Worm (Caenorhabditis elegans) whole organism, L4 larva: Measurements from ENCODE around the gene C34C6.10.

Experiments used
- D1046.2 ChIP-seq: fragments of 200-800 bp; sonication (Bioruptor generic); IDR thresholded peaks from 2 replicates; pipeline ENCODE4 v1.3.6; 2022; ENCODE audit warnings: missing genetic modification characterization, missing compliant biosample characterization
- F10B5.3 ChIP-seq: sonication (generic microtip); optimal IDR thresholded peaks from 2 replicates; lab custom pipeline; 2016; ENCODE audit warnings: mild to moderate bottlenecking, missing genetic modification characterization, missing compliant biosample characterization
- F26F4.8 ChIP-seq: fragments of 200-800 bp; sonication (Bioruptor generic); conservative IDR thresholded peaks from 2 replicates; pipeline ENCODE4 v1.3.6; 2022; ENCODE audit warnings: missing genetic modification characterization, missing compliant biosample characterization
- F44E2.7 ChIP-seq: fragments of 200-800 bp; sonication (Bioruptor generic); IDR thresholded peaks from 2 replicates; pipeline ENCODE4 v2.1.2; 2022; ENCODE audit warnings: missing genetic modification characterization, missing compliant biosample characterization
- F49E8.2 ChIP-seq: sonication (generic microtip); optimal IDR thresholded peaks from 2 replicates; lab custom pipeline; 2016; ENCODE audit warnings: missing compliant biosample characterization, mild to moderate bottlenecking, missing genetic modification characterization, borderline replicate concordance
- R02D3.7 ChIP-seq: fragments of 150-350 bp; sonication (generic microtip); optimal IDR thresholded peaks from 3 replicates; lab custom pipeline; 2014; ENCODE audit warnings: missing biosample characterization, missing genetic modification characterization
- T20F7.1 ChIP-seq: fragments of 200-800 bp; sonication (Bioruptor generic); optimal IDR thresholded peaks from 2 replicates; lab custom pipeline; 2018; ENCODE audit warnings: mild to moderate bottlenecking, missing genetic modification characterization, missing compliant biosample characterization
- T26A8.4 ChIP-seq: fragments of 200-800 bp; sonication (Bioruptor generic); IDR thresholded peaks from 2 replicates; pipeline ENCODE4 v1.3.6; 2022; ENCODE audit warnings: missing genetic modification characterization, missing compliant biosample characterization
- Y105C5A.15 ChIP-seq: fragments of 200-800 bp; sonication (Bioruptor generic); IDR thresholded peaks from 2 replicates; pipeline ENCODE4 v1.3.6; 2022; ENCODE audit warnings: missing genetic modification characterization, missing compliant biosample characterization
- Y5F2A.4 ChIP-seq: fragments of 200-800 bp; sonication (Bioruptor generic); optimal IDR thresholded peaks from 2 replicates; lab custom pipeline; 2018; ENCODE audit warnings: mild to moderate bottlenecking, missing genetic modification characterization, missing compliant biosample characterization
- ZK546.5 ChIP-seq, 2 experiments: sonication (generic microtip); optimal IDR thresholded peaks; 2 replicates each; lab custom pipeline; 2017; ENCODE audit warnings: missing biosample characterization in 2 of 2, missing genetic modification characterization in 2 of 2
- aly-2 ChIP-seq: sonication (generic microtip); optimal IDR thresholded peaks from 2 replicates; lab custom pipeline; 2018; ENCODE audit warnings: missing biosample characterization, missing genetic modification characterization
- ama-1 ChIP-seq: fragments of 150-350 bp; optimal IDR thresholded peaks from 2 replicates; lab custom pipeline; 2014; ENCODE audit warnings: inconsistent platforms, mixed read lengths
- ceh-62 ChIP-seq: sonication (generic microtip); optimal IDR thresholded peaks from 2 replicates; lab custom pipeline; 2017; ENCODE audit warnings: missing biosample characterization, missing genetic modification characterization
- ceh-82 ChIP-seq: sonication (generic microtip); optimal IDR thresholded peaks from 2 replicates; lab custom pipeline; 2017; ENCODE audit warnings: missing biosample characterization, missing genetic modification characterization
- ctbp-1 ChIP-seq: fragments of 200-800 bp; sonication (Bioruptor generic); IDR thresholded peaks from 2 replicates; pipeline ENCODE4 v1.3.6; 2022; ENCODE audit warnings: missing genetic modification reagents, missing genetic modification characterization, missing compliant biosample characterization
- daf-12 ChIP-seq: fragments of 150-350 bp; optimal IDR thresholded peaks from 2 replicates; lab custom pipeline; 2014; ENCODE audit warnings: missing biosample characterization, missing genetic modification reagents, missing genetic modification characterization
- daf-19 ChIP-seq: fragments of 200-800 bp; sonication (Bioruptor generic); conservative IDR thresholded peaks from 2 replicates; pipeline ENCODE4 v1.3.6; 2022; ENCODE audit warnings: missing genetic modification characterization, missing compliant biosample characterization
- dmd-6 ChIP-seq: fragments of 200-800 bp; sonication (Bioruptor generic); IDR thresholded peaks from 2 replicates; pipeline ENCODE4 v1.3.6; 2022; ENCODE audit warnings: missing genetic modification reagents, missing genetic modification characterization, missing compliant biosample characterization
- dmd-8 ChIP-seq: fragments of 200-800 bp; sonication (Bioruptor generic); IDR thresholded peaks from 2 replicates; pipeline ENCODE4 v1.3.6; 2022; ENCODE audit warnings: missing genetic modification characterization, missing compliant biosample characterization
- fkh-10 ChIP-seq: fragments of 150-350 bp; optimal IDR thresholded peaks from 2 replicates; lab custom pipeline; 2014; ENCODE audit warnings: missing biosample characterization, missing genetic modification reagents, missing genetic modification characterization
- fos-1 ChIP-seq: fragments of 150-350 bp; optimal IDR thresholded peaks from 2 replicates; lab custom pipeline; 2014; ENCODE audit warnings: missing biosample characterization, missing genetic modification characterization
- gei-8 ChIP-seq: fragments of 200-800 bp; sonication (Bioruptor generic); optimal IDR thresholded peaks from 2 replicates; lab custom pipeline; 2018; ENCODE audit warnings: mild to moderate bottlenecking, missing genetic modification characterization, missing compliant biosample characterization
- hif-1 ChIP-seq, 2 experiments: sonication (generic microtip); optimal IDR thresholded peaks; 2 replicates each; lab custom pipeline; 2016 to 2017; ENCODE audit warnings: missing compliant biosample characterization in 2 of 2, missing genetic modification characterization in 2 of 2, missing genetic modification reagents in 2 of 2, missing genotype in 2 of 2, mild to moderate bottlenecking in 1 of 2
- hlh-30 ChIP-seq: sonication (generic microtip); optimal IDR thresholded peaks from 2 replicates; lab custom pipeline; 2017; ENCODE audit warnings: antibody characterized with exemption, mild to moderate bottlenecking, missing genetic modification characterization, missing compliant biosample characterization; ENCODE audit not compliant: insufficient read depth
- hmg-1.1 ChIP-seq: fragments of 200-800 bp; sonication (Bioruptor generic); IDR thresholded peaks from 2 replicates; pipeline ENCODE4 v1.3.6; 2022; ENCODE audit warnings: missing genetic modification reagents, missing genetic modification characterization, missing compliant biosample characterization
- lin-15B ChIP-seq: fragments of 150-350 bp; sonication (generic microtip); optimal IDR thresholded peaks from 3 replicates; lab custom pipeline; 2014; ENCODE audit warnings: missing biosample characterization, missing genetic modification characterization
- lin-39 ChIP-seq: fragments of 150-350 bp; optimal IDR thresholded peaks from 2 replicates; lab custom pipeline; 2014; ENCODE audit warnings: missing biosample characterization, missing genetic modification reagents, missing genetic modification characterization
- madf-5 ChIP-seq, 2 experiments: fragments of 200-800 bp; sonication (Bioruptor generic); IDR thresholded peaks; 2 replicates each; pipeline ENCODE4 v1.3.6; 2022; ENCODE audit warnings: missing compliant biosample characterization in 2 of 2, missing genetic modification characterization in 2 of 2
- madf-9 ChIP-seq: fragments of 200-800 bp; sonication (Bioruptor generic); conservative IDR thresholded peaks from 2 replicates; pipeline ENCODE4 v1.3.6; 2022; ENCODE audit warnings: missing genetic modification reagents, missing genetic modification characterization, missing compliant biosample characterization
- mdl-1 ChIP-seq, 2 experiments: fragments of 150-350 bp in 1 of 2; sonication (generic microtip) in 1 of 2; optimal IDR thresholded peaks; 2 replicates each; lab custom pipeline; 2014 to 2017; ENCODE audit warnings: missing biosample characterization in 2 of 2, missing genetic modification characterization in 2 of 2
- mdt-29 ChIP-seq: fragments of 200-800 bp; sonication (Bioruptor generic); IDR thresholded peaks from 2 replicates; pipeline ENCODE4 v1.3.6; 2022; ENCODE audit warnings: missing genetic modification reagents, missing genetic modification characterization, missing compliant biosample characterization
- mxl-2 ChIP-seq: fragments of 200-800 bp; sonication (Bioruptor generic); conservative IDR thresholded peaks from 2 replicates; pipeline ENCODE4 v1.3.6; 2022; ENCODE audit warnings: missing genetic modification reagents, missing genetic modification characterization, missing compliant biosample characterization
- nhr-11 ChIP-seq: fragments of 150-350 bp; optimal IDR thresholded peaks from 2 replicates; lab custom pipeline; 2014; ENCODE audit warnings: missing biosample characterization, missing genetic modification characterization
- nhr-28 ChIP-seq: fragments of 150-350 bp; optimal IDR thresholded peaks from 2 replicates; lab custom pipeline; 2014; ENCODE audit warnings: missing biosample characterization, missing genetic modification characterization
- nhr-41 ChIP-seq: fragments of 200-800 bp; sonication (Bioruptor generic); IDR thresholded peaks from 2 replicates; pipeline ENCODE4 v1.3.6; 2022; ENCODE audit warnings: missing genetic modification reagents, missing genetic modification characterization, missing compliant biosample characterization
- nhr-42 ChIP-seq: fragments of 200-800 bp; sonication (Bioruptor generic); IDR thresholded peaks from 2 replicates; pipeline ENCODE4 v1.3.6; 2022; ENCODE audit warnings: missing genetic modification characterization, missing compliant biosample characterization
- nhr-48 ChIP-seq: sonication (generic microtip); optimal IDR thresholded peaks from 2 replicates; lab custom pipeline; 2016; ENCODE audit warnings: mild to moderate bottlenecking, missing genetic modification characterization, missing compliant biosample characterization
- nhr-6 ChIP-seq: fragments of 150-350 bp; optimal IDR thresholded peaks from 2 replicates; lab custom pipeline; 2014; ENCODE audit warnings: missing biosample characterization, missing genetic modification characterization
- nhr-77 ChIP-seq: fragments of 150-350 bp; optimal IDR thresholded peaks from 2 replicates; lab custom pipeline; 2014; ENCODE audit warnings: missing biosample characterization, missing genetic modification characterization
- pha-4 ChIP-seq, 2 experiments: fragments of 150-350 bp in 1 of 2; fragments of 200-800 bp in 1 of 2; sonication (Bioruptor generic) in 1 of 2; IDR thresholded peaks in 1 of 2; optimal IDR thresholded peaks in 1 of 2; 2 replicates each; pipeline versions ENCODE4 v1.3.6 to Lab custom; 2014 to 2022; ENCODE audit warnings: missing genetic modification characterization in 2 of 2, missing genetic modification reagents in 2 of 2, missing biosample characterization in 1 of 2, missing compliant biosample characterization in 1 of 2
- php-3 ChIP-seq: fragments of 200-800 bp; sonication (Bioruptor generic); IDR thresholded peaks from 2 replicates; pipeline ENCODE4 v1.3.6; 2022; ENCODE audit warnings: missing genetic modification reagents, missing genetic modification characterization, missing compliant biosample characterization
- set-16 ChIP-seq: fragments of 200-800 bp; sonication (Bioruptor generic); IDR thresholded peaks from 2 replicates; pipeline ENCODE4 v1.3.6; 2022; ENCODE audit warnings: missing genetic modification reagents, missing genetic modification characterization, missing compliant biosample characterization
- skn-1 ChIP-seq: fragments of 150-350 bp; optimal IDR thresholded peaks from 2 replicates; lab custom pipeline; 2014; ENCODE audit warnings: missing biosample characterization, missing genetic modification characterization
- snpc-4 ChIP-seq: fragments of 150-350 bp; optimal IDR thresholded peaks from 2 replicates; lab custom pipeline; 2014; ENCODE audit warnings: missing biosample characterization, missing genetic modification characterization
- tag-97 ChIP-seq: fragments of 200-800 bp; sonication (Bioruptor generic); IDR thresholded peaks from 2 replicates; pipeline ENCODE4 v1.3.6; 2022; ENCODE audit warnings: missing genetic modification characterization, missing compliant biosample characterization
- unc-39 ChIP-seq: sonication (generic microtip); optimal IDR thresholded peaks from 2 replicates; lab custom pipeline; 2017; ENCODE audit warnings: missing biosample characterization, missing genetic modification characterization
- vab-7 ChIP-seq: fragments of 200-800 bp; sonication (Bioruptor generic); IDR thresholded peaks from 2 replicates; pipeline ENCODE4 v1.3.6; 2022; ENCODE audit warnings: missing genetic modification reagents, missing genetic modification characterization, missing compliant biosample characterization
- zfp-3 ChIP-seq: fragments of 200-800 bp; sonication (Bioruptor generic); conservative IDR thresholded peaks from 2 replicates; pipeline ENCODE4 v1.3.6; 2022; ENCODE audit warnings: missing genetic modification reagents, missing genetic modification characterization, missing compliant biosample characterization
- ztf-7 ChIP-seq: fragments of 150-350 bp; optimal IDR thresholded peaks from 2 replicates; lab custom pipeline; 2014; ENCODE audit warnings: missing biosample characterization, missing genetic modification characterization

Gene C34C6.10

DNA sequence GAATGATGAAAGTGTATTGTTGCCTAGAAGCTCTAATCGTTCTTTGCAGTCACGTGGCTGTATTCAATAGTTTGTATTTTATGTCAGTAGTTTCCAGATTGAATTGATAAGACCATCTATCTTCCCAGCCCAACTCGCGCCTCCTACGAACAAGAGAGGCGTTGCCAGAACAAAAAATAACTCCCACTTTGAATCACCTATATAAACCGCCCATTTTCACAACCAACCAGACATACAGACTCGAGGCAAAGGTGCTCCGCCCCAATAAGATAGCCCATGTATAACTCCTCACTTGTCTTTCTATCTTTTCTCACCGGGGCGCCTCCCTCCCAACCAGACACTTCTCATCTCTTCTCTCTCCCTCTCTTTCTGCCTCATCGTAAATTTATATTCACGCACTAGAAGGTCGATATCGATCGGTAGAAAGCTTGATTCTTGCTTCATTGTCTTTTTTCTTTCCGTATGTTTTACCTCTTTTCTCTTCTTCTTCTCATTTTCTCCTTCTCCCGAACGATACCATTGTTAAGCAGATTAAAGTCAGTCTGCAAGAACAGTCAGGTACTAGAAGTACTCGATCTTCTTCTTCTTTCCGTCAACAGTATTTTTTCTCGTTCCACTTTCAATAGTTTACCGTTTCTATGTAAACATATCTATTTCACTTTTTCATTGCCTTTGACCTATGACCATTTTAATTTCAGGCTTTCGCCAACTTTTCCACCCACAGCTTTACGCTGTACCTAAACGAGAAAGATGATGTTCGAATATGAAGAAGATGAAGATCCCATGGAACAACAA is 47.9 kb upstream of the C34C6.10 start, which contains the start of gene mak-1 (continued):
- TF ChIP-seq nhr-41 (GFP tag; lab: Robert Waterston, UW): no peak
- no peak for TF ChIP-seq F26F4.8 (GFP tag; lab: Robert Waterston, UW)
- TF ChIP-seq nhr-6 (tag; lab: Kevin White, UChicago): peak; percentile 39
- peak; percentile 23 for TF ChIP-seq nhr-11
- TF ChIP-seq ama-1 (lab: Kevin White, UChicago): peak; percentile 94
- no peak for TF ChIP-seq F49E8.2 (tag; lab: Kevin White, UChicago)
- no peak for TF ChIP-seq aly-2 (tag; lab: Kevin White, UChicago)
- TF ChIP-seq hif-1 (tag; optimal IDR thresholded peaks at IDR 0.05; lab: Kevin White, UChicago): peak in 1 of 2 experiments; percentile 45
- peak; percentile 36; the same call in 1 of the 2 replicates for TF ChIP-seq madf-9 (GFP tag; lab: Robert Waterston, UW)
- no peak for TF ChIP-seq T20F7.1 (GFP tag; lab: Kevin White, UChicago)
- no peak for TF ChIP-seq daf-12 (tag; lab: Kevin White, UChicago)
- no peak for TF ChIP-seq madf-5 (GFP tag; IDR thresholded peaks at IDR 0.05; lab: Robert Waterston, UW)
- no peak for TF ChIP-seq nhr-42 (GFP tag; lab: Robert Waterston, UW)
- TF ChIP-seq hlh-30 (tag; lab: Kevin White, UChicago): peak; percentile 48
- no peak for TF ChIP-seq F44E2.7 (GFP tag; lab: Robert Waterston, UW)
- TF ChIP-seq nhr-48: peak; percentile 87
- no peak for TF ChIP-seq php-3 (GFP tag; lab: Robert Waterston, UW)
- no peak for TF ChIP-seq Y5F2A.4 (GFP tag; lab: Kevin White, UChicago)
- no peak for TF ChIP-seq mdt-29 (GFP tag; lab: Robert Waterston, UW)
- 0 out of 2 replicates have a peak, but pooled peaks have one; percentile 4 for TF ChIP-seq vab-7 (GFP tag; lab: Robert Waterston, UW)
- no peak for TF ChIP-seq lin-39 (tag; lab: Kevin White, UChicago)
- no peak for TF ChIP-seq ceh-82
- TF ChIP-seq set-16 (GFP tag; lab: Robert Waterston, UW): no peak; the same call in 1 of the 2 replicates
- 0 out of 2 replicates have a peak, but pooled peaks have one; percentile 15 for TF ChIP-seq hmg-1.1
- TF ChIP-seq mdl-1 (tag; optimal IDR thresholded peaks at IDR 0.05; lab: Kevin White, UChicago): peak; percentile 27 to 88
- no peak for TF ChIP-seq tag-97 (GFP tag; lab: Robert Waterston, UW)
- no peak for TF ChIP-seq unc-39 (tag; lab: Kevin White, UChicago)
- no peak for TF ChIP-seq R02D3.7
- no peak for TF ChIP-seq D1046.2 (GFP tag; lab: Robert Waterston, UW)
- no peak for TF ChIP-seq zfp-3 (GFP tag; lab: Robert Waterston, UW)
- no peak for TF ChIP-seq ceh-62 (tag; lab: Kevin White, UChicago)
- TF ChIP-seq pha-4 (GFP tag; IDR thresholded peaks at IDR 0.05; lab: Robert Waterston, UW): no peak
- TF ChIP-seq pha-4 (tag; optimal IDR thresholded peaks at IDR 0.05; lab: Kevin White, UChicago): no peak
- peak; percentile 52; the same call in 1 of the 2 replicates for TF ChIP-seq dmd-6 (GFP tag; lab: Robert Waterston, UW)
- TF ChIP-seq ZK546.5 (tag; optimal IDR thresholded peaks at IDR 0.05; lab: Kevin White, UChicago): no peak
- no peak for TF ChIP-seq snpc-4 (tag; lab: Kevin White, UChicago)
- TF ChIP-seq dmd-8 (GFP tag; lab: Robert Waterston, UW): no peak
- TF ChIP-seq nhr-77 (tag; lab: Kevin White, UChicago): no peak
- TF ChIP-seq T26A8.4 (GFP tag; lab: Robert Waterston, UW): peak; percentile 43; the same call in 1 of the 2 replicates
- no peak for TF ChIP-seq skn-1 (tag; lab: Kevin White, UChicago)
- TF ChIP-seq lin-15B (tag; lab: Kevin White, UChicago): no peak
- TF ChIP-seq nhr-28 (tag; lab: Kevin White, UChicago): peak; percentile 96
- TF ChIP-seq F10B5.3 (tag; lab: Kevin White, UChicago): no peak
- TF ChIP-seq Y105C5A.15: no peak
- no peak for TF ChIP-seq fos-1
- TF ChIP-seq daf-19 (GFP tag; lab: Robert Waterston, UW): no peak
- no peak for TF ChIP-seq fkh-10 (GFP tag; lab: Kevin White, UChicago)
- no peak for TF ChIP-seq gei-8 (GFP tag; lab: Kevin White, UChicago)
- no peak for TF ChIP-seq ctbp-1
- TF ChIP-seq mxl-2 (GFP tag; lab: Robert Waterston, UW): no peak
- TF ChIP-seq ztf-7: no peak
